Worm (Caenorhabditis elegans) whole organism, L3 larva: ENCODE measurements around the gene C16C8.5.

ENCODE experiments used
- ZK546.5 ChIP-seq: sonication (generic microtip); optimal IDR thresholded peaks from 2 replicates; lab custom pipeline; 2017; ENCODE audit warnings: missing biosample characterization, missing genetic modification characterization
- aly-2 ChIP-seq: fragments of 150-350 bp; optimal IDR thresholded peaks from 2 replicates; lab custom pipeline; 2014; ENCODE audit warnings: missing biosample characterization, missing genetic modification characterization
- ama-1 ChIP-seq: fragments of 150-350 bp; optimal IDR thresholded peaks from 2 replicates; lab custom pipeline; 2018
- ceh-82 ChIP-seq: fragments of 150-350 bp; optimal IDR thresholded peaks from 2 replicates; lab custom pipeline; 2014; ENCODE audit warnings: missing biosample characterization, missing genetic modification characterization
- nhr-237 ChIP-seq: fragments of 150-350 bp; optimal IDR thresholded peaks from 2 replicates; lab custom pipeline; 2014; ENCODE audit warnings: missing biosample characterization, missing genetic modification characterization
- nhr-28 ChIP-seq: fragments of 150-350 bp; optimal IDR thresholded peaks from 2 replicates; lab custom pipeline; 2014; ENCODE audit warnings: missing biosample characterization, missing genetic modification characterization

DNA sequence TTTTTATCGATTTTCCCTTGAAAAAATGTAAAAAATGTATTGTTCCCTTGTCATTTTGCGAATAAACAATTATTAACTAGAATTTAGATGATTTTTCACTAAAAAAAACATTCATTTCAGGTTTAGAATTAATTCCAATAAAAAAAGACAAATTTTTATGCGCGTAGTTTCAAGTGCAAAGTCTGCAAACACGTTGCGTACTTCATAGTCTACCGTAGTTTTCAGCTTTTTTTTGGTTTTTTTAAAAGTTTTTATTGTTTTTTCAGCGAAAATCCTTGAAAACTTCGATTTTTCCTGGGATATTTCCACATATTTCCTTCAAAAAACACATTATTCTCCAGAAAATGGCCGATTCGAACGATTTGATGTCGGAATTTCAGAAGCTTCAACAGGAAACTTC is 8.3 kb upstream of the C16C8.5 start, which contains the start of gene C16C8.11:
- TF ChIP-seq nhr-28 (tag; lab: Kevin White, UChicago) (no peak), ceh-82 (tag; lab: Kevin White, UChicago) (no peak), ama-1 (lab: Kevin White, UChicago) (no peak), aly-2 (tag; lab: Kevin White, UChicago) (no peak), nhr-237 (no peak), ZK546.5 (tag; lab: Kevin White, UChicago) (no peak)
